Worm (Caenorhabditis elegans) whole organism, L3 larva: ENCODE measurements around the gene cyn-4.

ENCODE experiments used
- aly-2 ChIP-seq: fragments of 150-350 bp; optimal IDR thresholded peaks from 2 replicates; lab custom pipeline; 2014; ENCODE audit warnings: missing biosample characterization, missing genetic modification characterization
- ama-1 ChIP-seq: fragments of 150-350 bp; optimal IDR thresholded peaks from 2 replicates; lab custom pipeline; 2018
- ceh-9 ChIP-seq: sonication (generic microtip); optimal IDR thresholded peaks from 2 replicates; lab custom pipeline; 2018; ENCODE audit warnings: missing biosample characterization, missing genetic modification characterization
- elt-3 ChIP-seq, 3 experiments: fragments of 150-350 bp in 1 of 3; sonication (generic microtip) in 2 of 3; optimal IDR thresholded peaks; 2 replicates in 2 of 3; 4 replicates in 1 of 3; lab custom pipeline; 2014 to 2017; ENCODE audit warnings: missing biosample characterization in 3 of 3, missing genetic modification characterization in 3 of 3
- lin-15B ChIP-seq: fragments of 150-350 bp; optimal IDR thresholded peaks from 2 replicates; lab custom pipeline; 2014; ENCODE audit warnings: missing biosample characterization, missing genetic modification characterization
- nhr-25 ChIP-seq: sonication (generic microtip); optimal IDR thresholded peaks from 2 replicates; lab custom pipeline; 2017; ENCODE audit warnings: missing biosample characterization, missing genetic modification characterization
- nhr-28 ChIP-seq: fragments of 150-350 bp; optimal IDR thresholded peaks from 2 replicates; lab custom pipeline; 2014; ENCODE audit warnings: missing biosample characterization, missing genetic modification characterization
- unc-39 ChIP-seq: sonication (generic microtip); optimal IDR thresholded peaks from 4 replicates; lab custom pipeline; 2017; ENCODE audit warnings: missing biosample characterization, missing genetic modification characterization
- ztf-11 ChIP-seq: fragments of 150-350 bp; optimal IDR thresholded peaks from 2 replicates; lab custom pipeline; 2014; ENCODE audit warnings: missing biosample characterization, missing genetic modification characterization

DNA sequence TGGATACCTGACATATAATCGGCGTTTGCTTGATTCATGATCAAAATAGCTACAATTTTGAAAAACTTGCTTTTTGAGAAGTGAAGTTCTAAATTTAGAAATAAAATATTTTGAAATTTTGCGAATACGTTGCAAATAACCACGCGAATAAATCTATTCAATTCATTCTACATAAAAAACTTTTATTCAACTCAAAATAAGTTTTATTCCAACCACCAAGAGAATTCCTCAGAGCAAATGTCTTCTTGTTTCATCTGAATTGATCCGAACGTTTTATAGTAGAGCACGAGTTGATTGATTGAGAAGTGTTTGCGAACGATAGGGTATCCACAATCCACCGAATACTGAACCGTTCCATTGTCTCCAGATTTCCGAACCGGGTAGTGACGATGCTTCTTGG lies 43.3 kb upstream of the cyn-4 start, which contains the start of gene F44F4.9:
- TF ChIP-seq unc-39 (no peak), lin-15B (tag; lab: Kevin White, UChicago) (no peak), nhr-25 (tag; lab: Kevin White, UChicago) (no peak), nhr-28 (no peak), ama-1 (no peak), aly-2 (tag; lab: Kevin White, UChicago) (no peak), elt-3 (tag; optimal IDR thresholded peaks at IDR 0.05; lab: Kevin White, UChicago) (no peak), ceh-9 (tag; lab: Kevin White, UChicago) (no peak), ztf-11 (tag; lab: Kevin White, UChicago) (no peak)
